Worm (Caenorhabditis elegans): ENCODE results near the gene T04C12.33.
A peak's percentile ranks its signal among the peaks of the same experiment; 100 is the strongest.

Gene T04C12.33

DNA sequence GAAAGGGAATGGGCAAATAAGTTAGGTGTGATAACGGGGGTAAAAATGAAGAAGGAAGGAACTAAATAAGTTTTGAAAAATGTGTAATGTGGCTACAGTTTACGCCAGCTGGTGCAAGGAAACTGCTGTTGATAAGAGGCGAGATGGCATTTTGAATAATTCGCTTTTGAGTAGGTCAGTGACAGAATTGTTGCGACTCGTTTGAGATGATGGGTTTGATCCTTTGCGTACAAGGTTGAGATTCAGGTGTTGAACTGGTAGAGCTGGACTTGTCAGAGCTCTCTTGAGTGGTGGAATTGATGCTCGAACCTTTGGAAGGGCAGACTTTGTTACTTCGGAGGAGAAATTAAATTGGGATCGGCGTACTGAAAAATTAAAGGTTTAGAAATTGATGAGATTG, 40.2 kb upstream of the T04C12.33 start:
- peak; percentile 10 for TF ChIP-seq nhr-25 (tag; optimal IDR thresholded peaks at IDR 0.05)
- no peak for TF ChIP-seq elt-1 (tag; optimal IDR thresholded peaks at IDR 0.05)
- TF ChIP-seq ceh-9 (tag; optimal IDR thresholded peaks at IDR 0.05), result no peak
- no peak for TF ChIP-seq mml-1 (tag; optimal IDR thresholded peaks at IDR 0.05)
- TF ChIP-seq nhr-23 (tag; optimal IDR thresholded peaks at IDR 0.05), result no peak
- TF ChIP-seq nhr-28 (tag; optimal IDR thresholded peaks at IDR 0.05), result no peak
- no peak for TF ChIP-seq nhr-237 (tag; optimal IDR thresholded peaks at IDR 0.05)
- TF ChIP-seq jun-1 (tag; optimal IDR thresholded peaks at IDR 0.05), result no peak

DNA sequence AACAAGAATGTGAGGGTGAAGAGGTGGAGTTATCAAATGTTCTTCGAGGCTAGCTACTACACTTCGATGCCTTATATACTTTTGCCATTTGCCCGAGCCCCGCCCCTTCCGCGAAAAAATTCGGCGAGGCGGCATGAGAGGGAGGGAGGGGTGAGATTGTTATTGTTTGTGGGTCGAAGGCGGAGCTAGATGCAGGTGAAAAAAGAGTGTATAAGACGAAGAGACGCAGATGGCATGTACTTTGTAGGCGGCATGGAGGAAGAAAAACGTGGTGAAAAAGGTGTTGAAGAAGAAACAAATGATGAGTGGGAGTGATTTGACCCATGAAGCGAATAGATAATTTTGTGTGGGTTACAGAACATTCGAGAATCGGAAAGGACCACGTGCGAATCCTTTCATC, 39.6 kb upstream of the T04C12.33 start, which contains the start of gene C13G3.1:
Gene C13G3.1 (minus strand): TSS at position 47 of the 400 bp plus-strand sequence.
- no peak for TF ChIP-seq ceh-28 (tag; optimal IDR thresholded peaks at IDR 0.05)
- TF ChIP-seq nhr-25 (tag; optimal IDR thresholded peaks at IDR 0.05), result peak; percentile 3

- TF ChIP-seq nhr-43 (tag; optimal IDR thresholded peaks at IDR 0.05; ENCODE audit: poor library complexity, severe bottlenecking), result no peak
- TF ChIP-seq tbx-2 (tag; optimal IDR thresholded peaks at IDR 0.05), result no peak
- TF ChIP-seq unc-62 (GFP tag; optimal IDR thresholded peaks at IDR 0.05), result no peak
- TF ChIP-seq ZK546.5 (tag; optimal IDR thresholded peaks at IDR 0.05), result no peak
- TF ChIP-seq pqm-1 (tag; optimal IDR thresholded peaks at IDR 0.05), result no peak
- TF ChIP-seq nhr-11 (tag; optimal IDR thresholded peaks at IDR 0.05), result no peak
- no peak for TF ChIP-seq fkh-2 (tag; optimal IDR thresholded peaks at IDR 0.05)
- TF ChIP-seq mdl-1 (tag; optimal IDR thresholded peaks at IDR 0.05), result no peak
- no peak for TF ChIP-seq nhr-76 (tag; optimal IDR thresholded peaks at IDR 0.05)
- no peak for TF ChIP-seq elt-2 (tag; optimal IDR thresholded peaks at IDR 0.05)
These were observed 38.8 kb upstream of the T04C12.33 start for ce11 chrV:11013179-11013578.

- TF ChIP-seq fos-1 (tag; optimal IDR thresholded peaks at IDR 0.05) (no peak), elt-1 (tag; optimal IDR thresholded peaks at IDR 0.05) (no peak), tbx-2 (tag; optimal IDR thresholded peaks at IDR 0.05) (no peak), nhr-28 (tag; optimal IDR thresholded peaks at IDR 0.05) (no peak), hmg-11 (tag; optimal IDR thresholded peaks at IDR 0.05) (no peak), nhr-25 (tag; optimal IDR thresholded peaks at IDR 0.05) (no peak), fkh-2 (tag; optimal IDR thresholded peaks at IDR 0.05) (no peak), daf-12 (tag; optimal IDR thresholded peaks at IDR 0.05) (no peak), nhr-76 (tag; optimal IDR thresholded peaks at IDR 0.05) (no peak)
These were observed 37.3 kb upstream of the T04C12.33 start for ce11 chrV:11014758-11015157.

DNA sequence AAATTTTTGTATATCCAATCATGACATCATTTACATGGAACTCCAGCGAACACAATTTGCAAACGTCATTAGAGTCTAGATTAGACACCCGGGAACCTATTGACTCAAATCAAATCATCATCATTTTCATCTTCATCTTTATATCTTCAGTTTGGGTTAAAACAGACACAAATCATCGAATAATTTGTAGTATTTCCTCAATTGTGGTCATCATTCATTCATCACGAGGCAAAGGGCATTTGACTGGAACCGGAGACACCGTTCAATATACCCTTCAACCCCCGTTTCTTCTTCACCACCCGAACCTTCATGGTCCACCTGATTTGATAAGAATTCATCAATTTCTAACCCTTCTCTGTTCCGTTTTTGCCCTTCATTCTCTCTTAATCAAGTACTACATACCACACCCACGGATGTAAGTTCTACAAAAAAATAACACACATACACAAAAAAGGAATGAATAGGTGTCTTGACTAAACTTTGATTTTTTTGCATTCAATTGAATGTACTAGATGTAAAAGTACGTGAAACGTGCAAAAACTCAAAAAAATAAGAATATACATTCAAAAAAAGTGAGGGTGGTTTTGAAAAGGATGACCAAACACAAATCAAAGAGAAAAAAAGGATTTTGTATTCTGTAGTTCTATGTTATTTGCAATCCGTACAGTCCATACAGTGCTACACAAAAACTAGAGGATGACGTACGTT, 35.0 kb upstream of the T04C12.33 start:
- TF ChIP-seq fkh-10 (GFP tag; optimal IDR thresholded peaks at IDR 0.05) (no peak), ztf-11 (tag; optimal IDR thresholded peaks at IDR 0.05) (no peak)

DNA sequence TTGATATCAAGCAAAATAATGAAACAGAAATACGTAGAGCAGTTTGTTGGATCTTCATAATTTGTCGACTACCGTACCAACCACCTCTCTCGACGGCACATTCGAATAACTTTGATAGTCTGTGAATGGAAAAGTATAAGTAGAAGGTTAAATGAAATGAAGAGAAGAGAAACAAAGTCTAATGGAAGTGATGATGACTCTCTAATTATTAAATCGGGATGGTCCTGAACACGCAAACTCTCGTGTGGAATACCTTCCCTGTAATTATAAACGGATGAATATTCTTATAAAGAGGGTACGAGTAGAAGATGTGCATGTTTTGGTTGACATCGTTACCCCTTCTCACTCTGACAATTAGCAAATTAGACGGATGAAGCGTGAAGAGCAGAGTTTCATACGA, 29.2 kb upstream of the T04C12.33 start, which contains the start of the genes C13G3.12 and hot-6:
Gene C13G3.12 (minus strand): TSS at position 101 of the 400 bp plus-strand sequence.
Gene hot-6 (minus strand): TSS at position 121 of the 400 bp plus-strand sequence.
- TF ChIP-seq fos-1 (tag; optimal IDR thresholded peaks at IDR 0.05) (no peak), lin-39 (tag; optimal IDR thresholded peaks at IDR 0.05) (no peak), ceh-9 (tag; optimal IDR thresholded peaks at IDR 0.05) (no peak)

DNA sequence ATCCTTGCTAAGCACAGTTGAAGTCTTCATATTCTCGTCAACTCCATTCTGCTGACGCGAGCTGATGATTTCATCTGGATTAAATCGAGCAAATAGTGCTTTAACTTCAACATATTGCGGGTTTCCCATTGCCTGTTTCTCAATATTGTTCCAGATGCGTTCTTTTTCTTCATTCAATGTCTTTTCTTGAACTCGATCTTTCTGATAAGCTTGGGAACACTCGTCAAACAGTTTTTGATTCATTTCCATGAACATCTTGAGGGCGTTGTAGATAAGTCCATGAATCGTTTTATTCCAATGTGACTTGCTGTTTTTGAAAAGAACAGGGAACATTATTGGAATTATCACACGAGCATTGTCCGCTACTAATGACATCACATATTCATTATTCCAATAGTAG, 24.3 kb upstream of the T04C12.33 start:
- TF ChIP-seq nhr-76 (tag; optimal IDR thresholded peaks at IDR 0.05) (no peak), ceh-82 (tag; optimal IDR thresholded peaks at IDR 0.05) (no peak), nhr-12 (tag; optimal IDR thresholded peaks at IDR 0.05) (no peak)

- TF ChIP-seq nhr-25 (tag; optimal IDR thresholded peaks at IDR 0.05), result peak; percentile 23
- TF ChIP-seq lsy-12 (tag; optimal IDR thresholded peaks at IDR 0.05), result peak; percentile 30
- no peak for TF ChIP-seq daf-12 (tag; optimal IDR thresholded peaks at IDR 0.05)
- TF ChIP-seq nfya-1 (tag; optimal IDR thresholded peaks at IDR 0.05; ENCODE audit: insufficient read depth), result peak; percentile 27
- TF ChIP-seq nhr-43 (tag; optimal IDR thresholded peaks at IDR 0.05; ENCODE audit: poor library complexity, severe bottlenecking), result peak; percentile 84
- TF ChIP-seq ztf-11 (tag; optimal IDR thresholded peaks at IDR 0.05), result no peak
- TF ChIP-seq elt-2 (tag; optimal IDR thresholded peaks at IDR 0.05), result peak; percentile 18
- peak; percentile 59 for TF ChIP-seq lin-15B (tag; optimal IDR thresholded peaks at IDR 0.05)
- peak; percentile 69 for TF ChIP-seq nhr-23 (tag; optimal IDR thresholded peaks at IDR 0.05)
- TF ChIP-seq jun-1 (tag; optimal IDR thresholded peaks at IDR 0.05), result peak; percentile 12
- TF ChIP-seq lin-39 (tag; optimal IDR thresholded peaks at IDR 0.05), result peak; percentile 32
- no peak for TF ChIP-seq mml-1 (tag; optimal IDR thresholded peaks at IDR 0.05)
- TF ChIP-seq hmg-11 (tag; optimal IDR thresholded peaks at IDR 0.05), result peak; percentile 29
- TF ChIP-seq egl-5 (tag; optimal IDR thresholded peaks at IDR 0.05), result no peak
- TF ChIP-seq ceh-28 (tag; optimal IDR thresholded peaks at IDR 0.05), result peak; percentile 43
- TF ChIP-seq pha-4 (tag; optimal IDR thresholded peaks at IDR 0.05), result peak; percentile 74
- TF ChIP-seq skn-1 (tag; optimal IDR thresholded peaks at IDR 0.05), result no peak
These were observed 22.7 kb upstream of the T04C12.33 start for ce11 chrV:11029309-11029708.

All from whole organism, L3 larva.